Fruit fly (Drosophila melanogaster) whole organism, embryonic: Measurements from ENCODE around the gene Unr.

Experiments
- Antp ChIP-seq: fragments of 200-800 bp; sonication (Bioruptor generic); optimal IDR thresholded peaks from 3 replicates; lab custom pipeline; 2016; ENCODE audit warnings: missing biosample characterization, missing genetic modification characterization
- BtbVII ChIP-seq: fragments of 200-800 bp; sonication (Bioruptor generic); optimal IDR thresholded peaks from 3 replicates; lab custom pipeline; 2017; ENCODE audit warnings: missing biosample characterization, mild to moderate bottlenecking, missing genetic modification characterization
- CG10462 ChIP-seq: fragments of 200-800 bp; sonication (Bioruptor generic); optimal IDR thresholded peaks from 2 replicates; lab custom pipeline; 2016; ENCODE audit warnings: missing biosample characterization, missing genetic modification characterization
- CG12219 ChIP-seq: fragments of 200-800 bp; sonication (Bioruptor generic); optimal IDR thresholded peaks from 3 replicates; lab custom pipeline; 2018; ENCODE audit warnings: missing biosample characterization, mild to moderate bottlenecking, missing genetic modification characterization
- CG12299 ChIP-seq: fragments of 200-800 bp; sonication (Bioruptor generic); optimal IDR thresholded peaks from 2 replicates; lab custom pipeline; 2018; ENCODE audit warnings: missing biosample characterization, mild to moderate bottlenecking, missing genetic modification characterization
- CG2712 ChIP-seq: fragments of 200-800 bp; optimal IDR thresholded peaks from 3 replicates; lab custom pipeline; 2019; ENCODE audit warnings: missing biosample characterization, mild to moderate bottlenecking, missing genetic modification characterization, moderate library complexity
- CG3726 ChIP-seq: fragments of 200-800 bp; sonication (Bioruptor generic); IDR thresholded peaks from 3 replicates; pipeline ENCODE4, ENCODE4 v1.3.6; 2022; ENCODE audit warnings: missing biosample characterization, missing genetic modification characterization
- CG3838 ChIP-seq: fragments of 200-800 bp; sonication (Bioruptor generic); optimal IDR thresholded peaks from 3 replicates; lab custom pipeline; 2016; ENCODE audit warnings: missing biosample characterization, missing genetic modification characterization
- CG43689 ChIP-seq: fragments of 200-800 bp; sonication (Bioruptor generic); IDR thresholded peaks from 2 replicates; pipeline ENCODE4 v1.3.6; 2022; ENCODE audit warnings: missing biosample characterization, missing genetic modification characterization
- CG4820 ChIP-seq: fragments of 200-800 bp; sonication (Bioruptor generic); optimal IDR thresholded peaks from 3 replicates; lab custom pipeline; 2016; ENCODE audit warnings: missing biosample characterization, missing genetic modification characterization
- CG5953 ChIP-seq: fragments of 200-800 bp; sonication (Bioruptor generic); IDR thresholded peaks from 2 replicates; pipeline ENCODE4 v1.3.6; 2022; ENCODE audit warnings: missing biosample characterization, missing genetic modification characterization
- CG7357 ChIP-seq: fragments of 200-800 bp; sonication (Bioruptor generic); IDR thresholded peaks from 3 replicates; pipeline ENCODE4 v1.3.6; 2022; ENCODE audit warnings: missing biosample characterization, missing genetic modification characterization
- CG9609 ChIP-seq: fragments of 200-800 bp; sonication (Bioruptor generic); optimal IDR thresholded peaks from 3 replicates; lab custom pipeline; 2016; ENCODE audit warnings: missing biosample characterization, missing genetic modification characterization
- CTCF ChIP-seq: fragments of 200-800 bp; sonication (Bioruptor generic); optimal IDR thresholded peaks from 2 replicates; lab custom pipeline; 2017; ENCODE audit warnings: missing biosample characterization, mild to moderate bottlenecking, missing genetic modification characterization, moderate library complexity
- Dbx ChIP-seq: fragments of 200-800 bp; sonication (Bioruptor generic); IDR thresholded peaks from 3 replicates; pipeline ENCODE4 v1.3.6; 2022; ENCODE audit warnings: missing biosample characterization, missing genetic modification characterization
- Elba2 ChIP-seq: fragments of 200-800 bp; sonication (Bioruptor generic); optimal IDR thresholded peaks from 3 replicates; lab custom pipeline; 2016; ENCODE audit warnings: missing biosample characterization, missing genetic modification characterization
- Hmr ChIP-seq: fragments of 200-800 bp; sonication (Bioruptor generic); optimal IDR thresholded peaks from 3 replicates; lab custom pipeline; 2017; ENCODE audit warnings: mild to moderate bottlenecking, missing biosample characterization, missing genetic modification reagents, missing genetic modification characterization
- Lhr ChIP-seq: fragments of 200-800 bp; sonication (Bioruptor generic); optimal IDR thresholded peaks from 3 replicates; lab custom pipeline; 2017; ENCODE audit warnings: mild to moderate bottlenecking, missing biosample characterization, missing genetic modification reagents, missing genetic modification characterization
- Oli ChIP-seq: fragments of 200-800 bp; sonication (Bioruptor generic); optimal IDR thresholded peaks from 2 replicates; lab custom pipeline; 2018; ENCODE audit warnings: missing biosample characterization, mild to moderate bottlenecking, missing genetic modification characterization, moderate library complexity
- Opbp ChIP-seq: fragments of 200-800 bp; sonication (Bioruptor generic); IDR thresholded peaks from 3 replicates; pipeline ENCODE4 v1.3.6; 2022; ENCODE audit warnings: missing biosample characterization, missing genetic modification characterization; ENCODE audit not compliant: partially characterized antibody
- Scr ChIP-seq: fragments of 200-800 bp; sonication (Bioruptor generic); IDR thresholded peaks from 2 replicates; pipeline ENCODE4 v1.3.6; 2022; ENCODE audit warnings: missing biosample characterization, missing genetic modification characterization; ENCODE audit not compliant: partially characterized antibody
- Sry-δ ChIP-seq: fragments of 200-800 bp; sonication (Bioruptor generic); optimal IDR thresholded peaks from 2 replicates; lab custom pipeline; 2016; ENCODE audit warnings: missing biosample characterization, missing genetic modification characterization
- ase ChIP-seq: fragments of 200-800 bp; sonication (Bioruptor generic); IDR thresholded peaks from 3 replicates; pipeline ENCODE4 v1.3.6; 2022; ENCODE audit warnings: missing biosample characterization, missing genetic modification characterization
- bigmax ChIP-seq: fragments of 200-800 bp; sonication (Bioruptor generic); optimal IDR thresholded peaks from 2 replicates; lab custom pipeline; 2018; ENCODE audit warnings: missing biosample characterization, mild to moderate bottlenecking, missing genetic modification characterization
- cato ChIP-seq: fragments of 200-800 bp; sonication (Bioruptor generic); optimal IDR thresholded peaks from 2 replicates; lab custom pipeline; 2016; ENCODE audit warnings: missing biosample characterization, missing genetic modification characterization, borderline replicate concordance
- chm ChIP-seq: fragments of 200-800 bp; sonication (Bioruptor generic); IDR thresholded peaks from 2 replicates; pipeline ENCODE4 v1.3.6; 2022; ENCODE audit warnings: missing biosample characterization, missing genetic modification characterization
- crc ChIP-seq: fragments of 200-800 bp; sonication (Bioruptor generic); optimal IDR thresholded peaks from 2 replicates; lab custom pipeline; 2016; ENCODE audit warnings: missing biosample characterization, missing genetic modification characterization
- eve ChIP-seq, 2 experiments: fragments of >200 bp; optimal IDR thresholded peaks; 2 replicates each; lab custom pipeline; 2017; ENCODE audit warnings: missing biosample characterization in 2 of 2, missing genetic modification characterization in 2 of 2
- ftz-f1 ChIP-seq: fragments of 200-800 bp; sonication (Bioruptor generic); optimal IDR thresholded peaks from 2 replicates; lab custom pipeline; 2016; ENCODE audit warnings: missing biosample characterization, missing genetic modification characterization
- gt ChIP-seq: fragments of 200-800 bp; sonication (Bioruptor generic); IDR thresholded peaks from 2 replicates; pipeline ENCODE4 v1.3.6; 2022; ENCODE audit warnings: missing biosample characterization, missing genetic modification characterization
- hb ChIP-seq: fragments of 200-800 bp; sonication (Bioruptor generic); IDR thresholded peaks from 3 replicates; pipeline ENCODE4 v1.3.6; 2022; ENCODE audit warnings: missing biosample characterization, missing genetic modification characterization; ENCODE audit not compliant: partially characterized antibody
- klu ChIP-seq: fragments of 200-800 bp; sonication (Bioruptor generic); IDR thresholded peaks from 2 replicates; pipeline ENCODE4 v1.3.6; 2022; ENCODE audit warnings: missing biosample characterization, missing genetic modification characterization
- lola ChIP-seq, 3 experiments: fragments of >200 bp in 2 of 3; fragments of 200-800 bp in 1 of 3; sonication (Bioruptor generic) in 1 of 3; optimal IDR thresholded peaks; 2 replicates each; lab custom pipeline; 2017 to 2019; ENCODE audit warnings: missing biosample characterization in 3 of 3, missing genetic modification characterization in 3 of 3, mild to moderate bottlenecking in 1 of 3, moderate library complexity in 1 of 3
- mam ChIP-seq: fragments of 200-800 bp; sonication (Bioruptor generic); optimal IDR thresholded peaks from 3 replicates; lab custom pipeline; 2016; ENCODE audit warnings: missing biosample characterization, missing genetic modification characterization
- org-1 ChIP-seq: fragments of 200-800 bp; sonication (Bioruptor generic); optimal IDR thresholded peaks from 2 replicates; lab custom pipeline; 2017; ENCODE audit warnings: missing biosample characterization, missing genetic modification characterization
- otp ChIP-seq: fragments of 200-800 bp; sonication (Bioruptor generic); IDR thresholded peaks from 3 replicates; pipeline ENCODE4, ENCODE4 v1.3.6; 2022; ENCODE audit warnings: missing biosample characterization, missing genetic modification characterization
- p53 ChIP-seq: fragments of 200-800 bp; sonication (Bioruptor generic); optimal IDR thresholded peaks from 2 replicates; lab custom pipeline; 2016; ENCODE audit warnings: missing biosample characterization, missing genetic modification characterization
- rib ChIP-seq: fragments of 200-800 bp; sonication (Bioruptor generic); IDR thresholded peaks from 2 replicates; pipeline ENCODE4 v1.3.6; 2022; ENCODE audit warnings: missing biosample characterization, missing genetic modification characterization
- row ChIP-seq: fragments of 200-800 bp; sonication (Bioruptor generic); IDR thresholded peaks from 3 replicates; pipeline ENCODE4 v1.3.6; 2022; ENCODE audit warnings: missing biosample characterization, missing genetic modification characterization
- sc ChIP-seq, 3 experiments: fragments of >200 bp in 2 of 3; fragments of 200-800 bp in 1 of 3; sonication (Bioruptor generic) in 1 of 3; optimal IDR thresholded peaks; 2 replicates in 2 of 3; 3 replicates in 1 of 3; lab custom pipeline; 2017; ENCODE audit warnings: mild to moderate bottlenecking in 1 of 3, missing biosample characterization in 1 of 3, missing genetic modification characterization in 1 of 3, missing genetic modification reagents in 1 of 3
- scrt ChIP-seq: fragments of 200-800 bp; sonication (Bioruptor generic); optimal IDR thresholded peaks from 2 replicates; lab custom pipeline; 2018; ENCODE audit warnings: missing biosample characterization, mild to moderate bottlenecking, missing genetic modification characterization, moderate library complexity
- sens-2 ChIP-seq: fragments of 200-800 bp; sonication (Bioruptor generic); IDR thresholded peaks from 2 replicates; pipeline ENCODE4 v1.3.6; 2022; ENCODE audit warnings: missing biosample characterization, missing genetic modification characterization
- seq ChIP-seq: fragments of 200-800 bp; sonication (Bioruptor generic); IDR thresholded peaks from 2 replicates; pipeline ENCODE4 v1.3.6; 2022; ENCODE audit warnings: missing biosample characterization, missing genetic modification characterization
- shn ChIP-seq: fragments of 200-800 bp; sonication (Bioruptor generic); optimal IDR thresholded peaks from 3 replicates; lab custom pipeline; 2016; ENCODE audit warnings: missing biosample characterization, missing genetic modification characterization
- sisA ChIP-seq: fragments of 200-800 bp; sonication (Bioruptor generic); IDR thresholded peaks from 2 replicates; pipeline ENCODE4 v1.3.6; 2022; ENCODE audit warnings: missing biosample characterization, missing genetic modification characterization
- stc ChIP-seq: fragments of 200-800 bp; sonication (Bioruptor generic); IDR thresholded peaks from 2 replicates; pipeline ENCODE4 v1.3.6; 2022; ENCODE audit warnings: missing biosample characterization, missing genetic modification characterization
- tna ChIP-seq: fragments of 200-800 bp; sonication (Bioruptor generic); IDR thresholded peaks from 2 replicates; pipeline ENCODE4 v1.3.6; 2022; ENCODE audit warnings: missing biosample characterization, missing genetic modification characterization; ENCODE audit not compliant: partially characterized antibody
- twi ChIP-seq: fragments of 200-800 bp; optimal IDR thresholded peaks from 2 replicates; lab custom pipeline; 2019; ENCODE audit warnings: missing biosample characterization, mild to moderate bottlenecking, missing genetic modification characterization, moderate library complexity
- wor ChIP-seq: fragments of 200-800 bp; sonication (Bioruptor generic); IDR thresholded peaks from 2 replicates; pipeline ENCODE4 v1.3.6; 2022; ENCODE audit warnings: missing biosample characterization, missing genetic modification characterization
- zfh2 ChIP-seq: fragments of 200-800 bp; sonication (Bioruptor generic); optimal IDR thresholded peaks from 2 replicates; lab custom pipeline; 2016; ENCODE audit warnings: missing biosample characterization, missing genetic modification characterization

Gene Unr

dm6 chr3L:8446050-8446781, 4.0 kb upstream of the Unr start (continued):
- TF ChIP-seq crc (GFP tag; lab: Kevin White, UChicago) (peak; percentile 55), org-1 (GFP tag; lab: Kevin White, UChicago) (no peak), cato (GFP tag; lab: Kevin White, UChicago) (no peak), twi (no peak), Sry-δ (GFP tag; lab: Kevin White, UChicago) (peak; percentile 16), Oli (tag; lab: Kevin White, UChicago) (peak; percentile 49), bigmax (GFP tag; lab: Kevin White, UChicago) (no peak), zfh2 (GFP tag; lab: Kevin White, UChicago) (peak; percentile 55), CG2712 (tag; lab: Kevin White, UChicago) (peak; percentile 0), Lhr (GFP tag; lab: Kevin White, UChicago) (no peak), rib (GFP tag; lab: Robert Waterston, UW) (no peak), BtbVII (GFP tag; lab: Kevin White, UChicago) (peak; percentile 31), CG10462 (GFP tag; lab: Kevin White, UChicago) (no peak), klu (no peak; the same call in 1 of the 2 replicates), shn (no peak), chm (GFP tag; lab: Robert Waterston, UW) (peak; percentile 28; the same call in 1 of the 2 replicates), CG3726 (GFP tag; lab: Robert Waterston, UW) (no peak), sens-2 (GFP tag; lab: Robert Waterston, UW) (no peak), Opbp (GFP tag; lab: Robert Waterston, UW) (no peak), CG12299 (tag; lab: Kevin White, UChicago) (no peak), lola (GFP tag; optimal IDR thresholded peaks at IDR 0.05; lab: Kevin White, UChicago) (no peak), scrt (peak; percentile 59), Scr (GFP tag; lab: Robert Waterston, UW) (no peak), CG9609 (GFP tag; lab: Kevin White, UChicago) (peak; percentile 22), seq (GFP tag; lab: Robert Waterston, UW) (peak; percentile 45; the same call in 1 of the 2 replicates), CG43689 (no peak), sc (optimal IDR thresholded peaks at IDR 0.05; lab: Kevin White, UChicago) (no peak), sc (GFP tag; optimal IDR thresholded peaks at IDR 0.05; lab: Kevin White, UChicago) (no peak), CG7357 (no peak), CTCF (GFP tag; lab: Kevin White, UChicago) (no peak), p53 (no peak), CG3838 (GFP tag; lab: Kevin White, UChicago) (no peak), CG4820 (GFP tag; lab: Kevin White, UChicago) (peak; percentile 3), stc (GFP tag; lab: Robert Waterston, UW) (no peak; the same call in 1 of the 2 replicates), mam (GFP tag; lab: Kevin White, UChicago) (peak; percentile 60), Dbx (GFP tag; lab: Robert Waterston, UW) (peak; percentile 44; the same call in 1 of the 3 replicates), tna (GFP tag; lab: Robert Waterston, UW) (no peak), hb (GFP tag; lab: Robert Waterston, UW) (no peak), wor (GFP tag; lab: Robert Waterston, UW) (no peak), Antp (GFP tag; lab: Kevin White, UChicago) (peak; percentile 43), ase (GFP tag; lab: Robert Waterston, UW) (no peak), Elba2 (GFP tag; lab: Kevin White, UChicago) (no peak), Hmr (GFP tag; lab: Kevin White, UChicago) (peak; percentile 57), gt (GFP tag; lab: Robert Waterston, UW) (no peak), eve (GFP tag; optimal IDR thresholded peaks at IDR 0.05; lab: Kevin White, UChicago) (no peak), CG5953 (peak; percentile 13; the same call in 1 of the 2 replicates), CG12219 (GFP tag; lab: Kevin White, UChicago) (peak; percentile 43), row (GFP tag; lab: Robert Waterston, UW) (peak; percentile 61), ftz-f1 (no peak), sisA (GFP tag; lab: Robert Waterston, UW) (peak; percentile 46; the same call in 1 of the 2 replicates), otp (GFP tag; lab: Robert Waterston, UW) (no peak)
